Worm (Caenorhabditis elegans): ENCODE results near the gene C52G5.2.
A peak's percentile ranks its signal among the peaks of the same experiment; 100 is the strongest.

The C52G5.2 gene

ce11 chrX:12872022-12872888 lies 29.1 kb downstream of the C52G5.2 start (continued):
- no peak for TF ChIP-seq hlh-15 (tag; optimal IDR thresholded peaks at IDR 0.05)

- TF ChIP-seq elt-2 (tag; optimal IDR thresholded peaks at IDR 0.05) (peak; percentile 29), che-1 (tag; optimal IDR thresholded peaks at IDR 0.05) (no peak)
Observed at ce11 chrX:12873688-12874364, 30.7 kb downstream of the C52G5.2 start.

DNA sequence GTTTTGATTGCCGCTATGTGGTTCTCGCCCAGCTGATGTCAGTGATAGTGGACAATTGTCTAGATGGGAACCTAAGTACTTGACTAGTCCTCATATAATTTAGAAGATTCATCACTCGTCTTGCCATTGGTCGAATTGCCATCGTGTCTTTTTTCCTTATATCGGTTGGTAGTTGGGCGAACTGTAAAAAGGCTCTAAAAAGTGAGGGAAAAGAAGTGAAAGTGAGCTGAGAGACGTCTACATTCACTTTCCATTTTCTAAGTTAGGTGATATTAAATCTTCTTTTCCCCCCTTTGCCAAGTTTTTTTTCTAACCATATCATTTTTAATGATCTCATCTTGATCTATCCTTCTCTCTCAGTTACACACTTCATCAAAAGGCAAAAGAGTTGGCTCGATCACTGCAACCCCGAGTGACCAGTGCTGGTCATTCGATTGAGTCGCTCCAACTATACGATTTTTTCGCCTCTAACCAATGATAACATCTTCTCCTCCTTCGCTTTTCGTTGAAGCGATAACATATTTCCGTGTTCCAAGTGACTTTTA lies 31.8 kb downstream of the C52G5.2 start:
- TF ChIP-seq hlh-15 (tag; optimal IDR thresholded peaks at IDR 0.05) = no peak
- TF ChIP-seq elt-2 (tag; optimal IDR thresholded peaks at IDR 0.05) = peak; percentile 9

ce11 chrX:12875649-12876048 lies 32.5 kb downstream of the C52G5.2 start:
- TF ChIP-seq pha-4 (tag; optimal IDR thresholded peaks at IDR 0.05) (no peak), ztf-16 (tag; optimal IDR thresholded peaks at IDR 0.05) (no peak), lim-6 (tag; optimal IDR thresholded peaks at IDR 0.05) (no peak), fkh-6 (tag; optimal IDR thresholded peaks at IDR 0.05) (no peak), ceh-24 (tag; optimal IDR thresholded peaks at IDR 0.05) (no peak), ceh-9 (tag; optimal IDR thresholded peaks at IDR 0.05) (no peak), ceh-18 (tag; optimal IDR thresholded peaks at IDR 0.05) (no peak), hlh-6 (tag; optimal IDR thresholded peaks at IDR 0.05) (no peak), pha-2 (tag; optimal IDR thresholded peaks at IDR 0.05) (no peak), dmd-4 (tag; optimal IDR thresholded peaks at IDR 0.05; ENCODE audit: borderline replicate concordance) (no peak), tbx-2 (tag; optimal IDR thresholded peaks at IDR 0.05) (no peak), ceh-48 (tag; optimal IDR thresholded peaks at IDR 0.05) (no peak), mec-3 (tag; optimal IDR thresholded peaks at IDR 0.05; ENCODE audit: borderline replicate concordance) (no peak), unc-3 (GFP tag; conservative IDR thresholded peaks at IDR 0.05) (no peak), unc-3 (tag; optimal IDR thresholded peaks at IDR 0.05) (no peak), npax-4 (tag; optimal IDR thresholded peaks at IDR 0.05) (no peak), C38D4.7 (GFP tag; optimal IDR thresholded peaks at IDR 0.05) (no peak), ceh-30 (tag; optimal IDR thresholded peaks at IDR 0.05) (no peak)

- peak; percentile 34 for TF ChIP-seq ceh-31 (tag; optimal IDR thresholded peaks at IDR 0.05)
- peak; percentile 31 for TF ChIP-seq hlh-6 (tag; optimal IDR thresholded peaks at IDR 0.05)
- no peak for TF ChIP-seq ttx-3 (tag; optimal IDR thresholded peaks at IDR 0.05)
- TF ChIP-seq unc-42 (tag; optimal IDR thresholded peaks at IDR 0.05) = peak; percentile 16
- TF ChIP-seq tbx-7 (tag; optimal IDR thresholded peaks at IDR 0.05) = no peak
- TF ChIP-seq pha-2 (tag; optimal IDR thresholded peaks at IDR 0.05) = no peak
- peak; percentile 16 for TF ChIP-seq fkh-6 (tag; optimal IDR thresholded peaks at IDR 0.05)
- peak; percentile 42 for TF ChIP-seq F13H6.1 (tag; optimal IDR thresholded peaks at IDR 0.05)
- no peak for TF ChIP-seq ceh-34 (tag; optimal IDR thresholded peaks at IDR 0.05)
- peak; percentile 34 for TF ChIP-seq ref-2 (tag; optimal IDR thresholded peaks at IDR 0.05)
- TF ChIP-seq pat-9 (tag; optimal IDR thresholded peaks at IDR 0.05) = no peak
- peak; percentile 10 for TF ChIP-seq rnt-1 (tag; optimal IDR thresholded peaks at IDR 0.05)
- TF ChIP-seq tbx-2 (tag; optimal IDR thresholded peaks at IDR 0.05) = peak; percentile 60
- TF ChIP-seq T23F11.4 (GFP tag; optimal IDR thresholded peaks at IDR 0.05) = no peak
- peak; percentile 6 for TF ChIP-seq unc-55 (GFP tag; optimal IDR thresholded peaks at IDR 0.05)
- peak; percentile 70 for TF ChIP-seq ceh-18 (tag; optimal IDR thresholded peaks at IDR 0.05)
- no peak for TF ChIP-seq hlh-15 (tag; optimal IDR thresholded peaks at IDR 0.05)
- no peak for TF ChIP-seq zip-5 (tag; optimal IDR thresholded peaks at IDR 0.05)
- TF ChIP-seq ceh-22 (tag; optimal IDR thresholded peaks at IDR 0.05) = no peak
- no peak for TF ChIP-seq ceh-30 (tag; optimal IDR thresholded peaks at IDR 0.05)
- no peak for TF ChIP-seq elt-4 (tag; optimal IDR thresholded peaks at IDR 0.05)
- no peak for TF ChIP-seq ahr-1 (tag; optimal IDR thresholded peaks at IDR 0.05)
- TF ChIP-seq syd-9 (tag; optimal IDR thresholded peaks at IDR 0.05) = no peak
- TF ChIP-seq sdc-2 (tag; optimal IDR thresholded peaks at IDR 0.05) = peak; percentile 49
- TF ChIP-seq ceh-14 (tag; optimal IDR thresholded peaks at IDR 0.05) = peak; percentile 44
- no peak for TF ChIP-seq ceh-6 (GFP tag; optimal IDR thresholded peaks at IDR 0.05)
- no peak for TF ChIP-seq sox-4 (tag; optimal IDR thresholded peaks at IDR 0.05)
Observed at ce11 chrX:12876795-12877530, 33.9 kb downstream of the C52G5.2 start, which contains the start of gene bcat-1. Gene bcat-1 (plus strand): TSS chrX:12877480.

Measured in whole organism, late embryonic.